Worm (Caenorhabditis elegans) whole organism, midembryonic: Measurements from ENCODE around the gene mask-1.

Experiments used
- T22C8.4 ChIP-seq: fragments of 200-800 bp; sonication (Bioruptor generic); IDR thresholded peaks from 2 replicates; pipeline ENCODE4 v1.3.6; 2022; ENCODE audit warnings: missing genetic modification characterization, missing compliant biosample characterization
- cog-1 ChIP-seq: sonication (generic microtip); optimal IDR thresholded peaks from 2 replicates; lab custom pipeline; 2016; ENCODE audit warnings: missing genetic modification characterization, missing compliant biosample characterization
- klf-2 ChIP-seq: fragments of 200-800 bp; sonication (Bioruptor generic); conservative IDR thresholded peaks from 2 replicates; pipeline ENCODE4 v1.3.6; 2022; ENCODE audit warnings: missing genetic modification reagents, missing genetic modification characterization, missing compliant biosample characterization
- med-1 ChIP-seq: sonication (generic microtip); optimal IDR thresholded peaks from 2 replicates; lab custom pipeline; 2017; ENCODE audit warnings: missing genetic modification characterization, mild to moderate bottlenecking, missing compliant biosample characterization, antibody characterized with exemption, missing genetic modification reagents; ENCODE audit not compliant: insufficient read depth
- tab-1 ChIP-seq: fragments of 200-800 bp; sonication (Bioruptor generic); IDR thresholded peaks from 2 replicates; pipeline ENCODE4 v1.3.6; 2022; ENCODE audit warnings: missing genetic modification characterization, missing compliant biosample characterization
- ztf-23 ChIP-seq: fragments of 200-800 bp; sonication (Bioruptor generic); IDR thresholded peaks from 2 replicates; pipeline ENCODE4 v1.3.6; 2022; ENCODE audit warnings: missing genetic modification reagents, missing genetic modification characterization, missing compliant biosample characterization
- ztf-29 ChIP-seq: fragments of 200-800 bp; sonication (Bioruptor generic); IDR thresholded peaks from 2 replicates; pipeline ENCODE4 v1.3.6; 2022; ENCODE audit warnings: missing genetic modification reagents, missing genetic modification characterization, missing compliant biosample characterization

DNA sequence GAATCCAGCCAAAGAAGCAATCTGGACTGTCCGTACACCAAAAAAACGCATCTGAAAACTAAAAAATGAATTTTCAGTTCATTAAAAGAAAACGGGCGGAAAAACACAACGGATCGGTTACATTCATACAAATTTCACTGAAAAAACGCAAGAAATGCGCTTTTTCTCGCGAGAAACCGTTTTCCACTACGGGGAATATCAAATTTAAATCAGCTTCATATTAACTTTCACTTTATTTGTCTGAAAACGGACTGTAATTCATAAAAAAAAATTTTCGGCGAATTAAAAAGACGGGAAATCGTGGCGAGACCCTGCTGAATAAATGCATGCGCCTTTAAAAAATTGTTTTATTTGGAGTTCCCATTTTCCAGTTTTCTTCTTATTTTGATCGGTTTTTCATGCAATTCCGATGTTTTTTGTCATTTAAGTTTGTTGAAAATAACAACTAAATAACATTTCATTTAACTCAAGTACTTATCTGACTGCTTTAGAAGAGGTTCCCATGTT is 6.9 kb upstream of the mask-1 start, which contains the start of gene pges-2:
- TF ChIP-seq ztf-29 (GFP tag; lab: Robert Waterston, UW) (no peak), T22C8.4 (GFP tag; lab: Robert Waterston, UW) (no peak), med-1 (GFP tag; lab: Kevin White, UChicago) (no peak), cog-1 (tag; lab: Kevin White, UChicago) (no peak), klf-2 (no peak), tab-1 (GFP tag; lab: Robert Waterston, UW) (no peak), ztf-23 (GFP tag; lab: Robert Waterston, UW) (no peak)
